Fruit fly (Drosophila melanogaster) whole organism, embryonic: Measurements from ENCODE around the gene RpL10Ab.

Source experiments
- Adf1 ChIP-seq: fragments of 200-800 bp; sonication (Bioruptor generic); IDR thresholded peaks from 2 replicates; pipeline ENCODE4 v1.3.6; 2022; ENCODE audit warnings: missing biosample characterization, missing genetic modification characterization
- Atf-2 ChIP-seq: fragments of 200-800 bp; sonication (Bioruptor generic); optimal IDR thresholded peaks from 2 replicates; lab custom pipeline; 2016; ENCODE audit warnings: missing biosample characterization, missing genetic modification characterization
- C15 ChIP-seq: fragments of 200-800 bp; sonication (Bioruptor generic); IDR thresholded peaks from 3 replicates; pipeline ENCODE4 v1.3.6; 2022; ENCODE audit warnings: missing biosample characterization, missing genetic modification characterization
- CG10431 ChIP-seq: fragments of 200-800 bp; sonication (Bioruptor generic); optimal IDR thresholded peaks from 3 replicates; lab custom pipeline; 2018; ENCODE audit warnings: missing biosample characterization, mild to moderate bottlenecking, missing genetic modification characterization
- CG11696 ChIP-seq: fragments of 200-800 bp; sonication (Bioruptor generic); IDR thresholded peaks from 2 replicates; pipeline ENCODE4 v1.3.6; 2022; ENCODE audit warnings: missing biosample characterization, missing genetic modification characterization
- CG15696 ChIP-seq: fragments of 200-800 bp; sonication (Bioruptor generic); optimal IDR thresholded peaks from 2 replicates; lab custom pipeline; 2019; ENCODE audit warnings: missing biosample characterization, mild to moderate bottlenecking, missing genetic modification characterization, moderate library complexity
- CG17328 ChIP-seq: fragments of 200-800 bp; sonication (Bioruptor generic); IDR thresholded peaks from 2 replicates; pipeline ENCODE4 v1.3.6; 2022; ENCODE audit warnings: missing biosample characterization, missing genetic modification characterization
- CG17359 ChIP-seq: fragments of 200-800 bp; sonication (Bioruptor generic); optimal IDR thresholded peaks from 3 replicates; lab custom pipeline; 2018; ENCODE audit warnings: missing biosample characterization, mild to moderate bottlenecking, missing genetic modification characterization, moderate library complexity
- CG2199 ChIP-seq: fragments of 200-800 bp; sonication (Bioruptor generic); IDR thresholded peaks from 3 replicates; pipeline ENCODE4 v1.3.6; 2022; ENCODE audit warnings: missing biosample characterization, missing genetic modification characterization
- CG30403 ChIP-seq: fragments of 200-800 bp; sonication (Bioruptor generic); optimal IDR thresholded peaks from 3 replicates; lab custom pipeline; 2016; ENCODE audit warnings: missing biosample characterization, missing genetic modification characterization
- CG34376 ChIP-seq: fragments of 200-800 bp; sonication (Bioruptor generic); optimal IDR thresholded peaks from 2 replicates; lab custom pipeline; 2018; ENCODE audit warnings: missing biosample characterization, mild to moderate bottlenecking, missing genetic modification characterization
- CG3995 ChIP-seq: fragments of 200-800 bp; sonication (Bioruptor generic); optimal IDR thresholded peaks from 3 replicates; lab custom pipeline; 2016; ENCODE audit warnings: missing biosample characterization, missing genetic modification characterization
- CG4360 ChIP-seq: fragments of 200-800 bp; sonication (Bioruptor generic); IDR thresholded peaks from 2 replicates; pipeline ENCODE4 v1.3.6; 2022; ENCODE audit warnings: missing biosample characterization, missing genetic modification characterization
- CG5953 ChIP-seq: fragments of 200-800 bp; sonication (Bioruptor generic); IDR thresholded peaks from 2 replicates; pipeline ENCODE4 v1.3.6; 2022; ENCODE audit warnings: missing biosample characterization, missing genetic modification characterization
- CG6854 ChIP-seq: fragments of 200-800 bp; sonication (Bioruptor generic); optimal IDR thresholded peaks from 3 replicates; lab custom pipeline; 2017; ENCODE audit warnings: missing biosample characterization, mild to moderate bottlenecking, missing genetic modification characterization
- CG7786 ChIP-seq: fragments of 200-800 bp; sonication (Bioruptor generic); optimal IDR thresholded peaks from 2 replicates; lab custom pipeline; 2016; ENCODE audit warnings: missing biosample characterization, missing genetic modification characterization
- CG7963 ChIP-seq: fragments of 200-800 bp; sonication (Bioruptor generic); IDR thresholded peaks from 3 replicates; pipeline ENCODE4 v1.3.6; 2022; ENCODE audit warnings: missing biosample characterization, missing genetic modification characterization; ENCODE audit not compliant: partially characterized antibody
- D19A ChIP-seq: fragments of 200-800 bp; optimal IDR thresholded peaks from 3 replicates; lab custom pipeline; 2019; ENCODE audit warnings: missing biosample characterization, mild to moderate bottlenecking, missing genetic modification characterization, moderate library complexity
- D19B ChIP-seq: fragments of 200-800 bp; sonication (Bioruptor generic); optimal IDR thresholded peaks from 2 replicates; lab custom pipeline; 2017; ENCODE audit warnings: missing biosample characterization, mild to moderate bottlenecking, missing genetic modification characterization
- Dbx ChIP-seq: fragments of 200-800 bp; sonication (Bioruptor generic); IDR thresholded peaks from 3 replicates; pipeline ENCODE4 v1.3.6; 2022; ENCODE audit warnings: missing biosample characterization, missing genetic modification characterization
- Fer1 ChIP-seq: fragments of 200-800 bp; sonication (Bioruptor generic); optimal IDR thresholded peaks from 2 replicates; lab custom pipeline; 2017; ENCODE audit warnings: missing biosample characterization, mild to moderate bottlenecking, missing genetic modification characterization
- Med ChIP-seq: fragments of 200-800 bp; sonication (Bioruptor generic); peaks from one replicate; lab custom pipeline; 2016; ENCODE audit warnings: missing biosample characterization, missing genetic modification characterization, mild to moderate bottlenecking, inconsistent platforms, moderate library complexity
- Meics ChIP-seq: fragments of 200-800 bp; sonication (Bioruptor generic); optimal IDR thresholded peaks from 2 replicates; lab custom pipeline; 2017; ENCODE audit warnings: missing biosample characterization, mild to moderate bottlenecking, missing genetic modification characterization
- Poxn ChIP-seq: fragments of 200-800 bp; sonication (Bioruptor generic); IDR thresholded peaks from 2 replicates; pipeline ENCODE4 v1.3.6; 2022; ENCODE audit warnings: missing biosample characterization, missing genetic modification characterization
- Ravus ChIP-seq: fragments of 200-800 bp; sonication (Bioruptor generic); IDR thresholded peaks from 2 replicates; pipeline ENCODE4 v1.3.6; 2022; ENCODE audit warnings: missing biosample characterization, missing genetic modification characterization
- Trl ChIP-seq, 3 experiments: fragments of >200 bp in 2 of 3; fragments of 200-800 bp in 1 of 3; sonication (Bioruptor generic) in 1 of 3; optimal IDR thresholded peaks; 2 replicates in 1 of 3; 3 replicates in 2 of 3; lab custom pipeline; 2016 to 2017; ENCODE audit warnings: missing biosample characterization in 1 of 3, missing genetic modification characterization in 1 of 3
- Vsx1 ChIP-seq: fragments of 200-800 bp; sonication (Bioruptor generic); optimal IDR thresholded peaks from 2 replicates; lab custom pipeline; 2017; ENCODE audit warnings: missing biosample characterization, mild to moderate bottlenecking, missing genetic modification characterization, missing genetic modification reagents
- cg ChIP-seq: fragments of 200-800 bp; sonication (Bioruptor generic); optimal IDR thresholded peaks from 3 replicates; lab custom pipeline; 2019; ENCODE audit warnings: missing biosample characterization, mild to moderate bottlenecking, missing genetic modification characterization, moderate library complexity
- chinmo ChIP-seq: fragments of 200-800 bp; sonication (Bioruptor generic); IDR thresholded peaks from 4 replicates; pipeline ENCODE4 v1.3.6; 2022; ENCODE audit warnings: missing biosample characterization, missing genetic modification characterization; ENCODE audit not compliant: partially characterized antibody
- da ChIP-seq: fragments of 200-800 bp; sonication (Bioruptor generic); optimal IDR thresholded peaks from 2 replicates; lab custom pipeline; 2016; ENCODE audit warnings: missing biosample characterization, missing genetic modification characterization
- fd64A ChIP-seq: fragments of 200-800 bp; sonication (Bioruptor generic); optimal IDR thresholded peaks from 3 replicates; lab custom pipeline; 2018; ENCODE audit warnings: missing biosample characterization, mild to moderate bottlenecking, missing genetic modification characterization
- fru ChIP-seq: fragments of >200 bp; optimal IDR thresholded peaks from 2 replicates; lab custom pipeline; 2017
- grn ChIP-seq: fragments of 200-800 bp; sonication (Bioruptor generic); optimal IDR thresholded peaks from 3 replicates; lab custom pipeline; 2017; ENCODE audit warnings: missing biosample characterization, missing genetic modification characterization
- gro ChIP-seq: fragments of 200-800 bp; sonication (Bioruptor generic); optimal IDR thresholded peaks from 2 replicates; lab custom pipeline; 2016; ENCODE audit warnings: missing biosample characterization, missing genetic modification characterization
- gsb-n ChIP-seq: fragments of 200-800 bp; sonication (Bioruptor generic); optimal IDR thresholded peaks from 3 replicates; lab custom pipeline; 2018; ENCODE audit warnings: missing biosample characterization, mild to moderate bottlenecking, missing genetic modification characterization
- h ChIP-seq: fragments of >200 bp; optimal IDR thresholded peaks from 2 replicates; lab custom pipeline; 2017
- hbn ChIP-seq: fragments of 200-800 bp; sonication (Bioruptor generic); IDR thresholded peaks from 2 replicates; pipeline ENCODE4 v1.3.6; 2022; ENCODE audit warnings: missing biosample characterization, missing genetic modification characterization; ENCODE audit not compliant: partially characterized antibody
- jumu ChIP-seq: fragments of 200-800 bp; sonication (Bioruptor generic); optimal IDR thresholded peaks from 3 replicates; lab custom pipeline; 2016; ENCODE audit warnings: missing biosample characterization, missing genetic modification characterization
- kah ChIP-seq: fragments of 200-800 bp; sonication (Bioruptor generic); optimal IDR thresholded peaks from 2 replicates; lab custom pipeline; 2018; ENCODE audit warnings: missing biosample characterization, mild to moderate bottlenecking, missing genetic modification characterization
- nerfin-1 ChIP-seq: fragments of 200-800 bp; sonication (Bioruptor generic); optimal IDR thresholded peaks from 3 replicates; lab custom pipeline; 2019; ENCODE audit warnings: missing biosample characterization, mild to moderate bottlenecking, missing genetic modification characterization, moderate library complexity
- nmo ChIP-seq: fragments of 200-800 bp; sonication (Bioruptor generic); optimal IDR thresholded peaks from 2 replicates; lab custom pipeline; 2018; ENCODE audit warnings: missing biosample characterization, mild to moderate bottlenecking, missing genetic modification characterization, moderate library complexity
- onecut ChIP-seq: fragments of 200-800 bp; sonication (Bioruptor generic); IDR thresholded peaks from 2 replicates; pipeline ENCODE4 v1.3.6; 2022; ENCODE audit warnings: missing biosample characterization, missing genetic modification characterization
- pb ChIP-seq: fragments of 200-800 bp; sonication (Bioruptor generic); optimal IDR thresholded peaks from 3 replicates; lab custom pipeline; 2016; ENCODE audit warnings: missing biosample characterization, missing genetic modification characterization
- pros ChIP-seq: fragments of 200-800 bp; sonication (Bioruptor generic); optimal IDR thresholded peaks from 3 replicates; lab custom pipeline; 2019; ENCODE audit warnings: missing biosample characterization, mild to moderate bottlenecking, missing genetic modification characterization, moderate library complexity
- sens ChIP-seq: fragments of 200-800 bp; sonication (Bioruptor generic); peaks from one replicate; lab custom pipeline; 2016; ENCODE audit warnings: missing biosample characterization, missing genetic modification characterization
- tll ChIP-seq, 2 experiments: fragments of 200-800 bp in 1 of 2; fragments of >200 bp in 1 of 2; sonication (Bioruptor generic) in 1 of 2; optimal IDR thresholded peaks; 2 replicates each; lab custom pipeline; 2017 to 2019; ENCODE audit warnings: missing biosample characterization in 2 of 2, missing genetic modification characterization in 2 of 2, mild to moderate bottlenecking in 1 of 2, moderate library complexity in 1 of 2
- twi ChIP-seq: fragments of 200-800 bp; optimal IDR thresholded peaks from 2 replicates; lab custom pipeline; 2019; ENCODE audit warnings: missing biosample characterization, mild to moderate bottlenecking, missing genetic modification characterization, moderate library complexity
- wdn ChIP-seq: fragments of 200-800 bp; sonication (Bioruptor generic); IDR thresholded peaks from 2 replicates; pipeline ENCODE4 v1.3.6; 2022; ENCODE audit warnings: missing biosample characterization, missing genetic modification characterization

Gene RpL10Ab

DNA sequence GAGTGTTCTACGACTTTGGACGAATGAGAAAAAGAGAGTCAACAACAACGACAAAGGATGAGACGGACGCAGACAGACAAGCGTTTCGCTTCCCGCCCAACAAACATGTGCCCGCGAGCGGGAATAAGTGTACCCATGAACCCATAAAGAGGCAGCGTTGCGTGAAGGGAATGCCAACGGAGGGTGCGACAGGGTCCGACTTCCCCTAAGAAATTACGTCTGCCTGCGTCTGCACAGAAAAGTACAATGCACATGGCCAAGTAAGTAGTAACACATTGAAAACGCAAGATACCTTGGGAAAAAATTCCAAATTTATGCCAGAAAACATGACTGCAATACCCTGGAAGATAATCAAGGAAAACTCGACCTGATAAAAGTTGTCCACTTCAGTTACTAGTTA, 8.5 kb downstream of the RpL10Ab start:
- no peak for TF ChIP-seq CG3995 (GFP tag; lab: Kevin White, UChicago)
- TF ChIP-seq CG7786 (GFP tag; lab: Kevin White, UChicago) = no peak
- peak; percentile 85 for TF ChIP-seq twi (tag; lab: Kevin White, UChicago)
- no peak for TF ChIP-seq D19B (GFP tag; lab: Kevin White, UChicago)
- peak in 1 of 2 experiments; percentile 71 for TF ChIP-seq tll (GFP tag; optimal IDR thresholded peaks at IDR 0.05; lab: Kevin White, UChicago)
- peak; percentile 57 for TF ChIP-seq CG4360 (GFP tag; lab: Robert Waterston, UW)
- peak; percentile 69; the same call in 2 of the 3 replicates for TF ChIP-seq CG2199 (GFP tag; lab: Robert Waterston, UW)
- no peak for TF ChIP-seq da (GFP tag; lab: Kevin White, UChicago)
- TF ChIP-seq Med (GFP tag; lab: Kevin White, UChicago) = peak; percentile 6
- TF ChIP-seq nerfin-1 (tag; lab: Kevin White, UChicago) = peak; percentile 15
- peak; percentile 58 for TF ChIP-seq pros
- TF ChIP-seq CG17328 (GFP tag; lab: Robert Waterston, UW) = no peak

DNA sequence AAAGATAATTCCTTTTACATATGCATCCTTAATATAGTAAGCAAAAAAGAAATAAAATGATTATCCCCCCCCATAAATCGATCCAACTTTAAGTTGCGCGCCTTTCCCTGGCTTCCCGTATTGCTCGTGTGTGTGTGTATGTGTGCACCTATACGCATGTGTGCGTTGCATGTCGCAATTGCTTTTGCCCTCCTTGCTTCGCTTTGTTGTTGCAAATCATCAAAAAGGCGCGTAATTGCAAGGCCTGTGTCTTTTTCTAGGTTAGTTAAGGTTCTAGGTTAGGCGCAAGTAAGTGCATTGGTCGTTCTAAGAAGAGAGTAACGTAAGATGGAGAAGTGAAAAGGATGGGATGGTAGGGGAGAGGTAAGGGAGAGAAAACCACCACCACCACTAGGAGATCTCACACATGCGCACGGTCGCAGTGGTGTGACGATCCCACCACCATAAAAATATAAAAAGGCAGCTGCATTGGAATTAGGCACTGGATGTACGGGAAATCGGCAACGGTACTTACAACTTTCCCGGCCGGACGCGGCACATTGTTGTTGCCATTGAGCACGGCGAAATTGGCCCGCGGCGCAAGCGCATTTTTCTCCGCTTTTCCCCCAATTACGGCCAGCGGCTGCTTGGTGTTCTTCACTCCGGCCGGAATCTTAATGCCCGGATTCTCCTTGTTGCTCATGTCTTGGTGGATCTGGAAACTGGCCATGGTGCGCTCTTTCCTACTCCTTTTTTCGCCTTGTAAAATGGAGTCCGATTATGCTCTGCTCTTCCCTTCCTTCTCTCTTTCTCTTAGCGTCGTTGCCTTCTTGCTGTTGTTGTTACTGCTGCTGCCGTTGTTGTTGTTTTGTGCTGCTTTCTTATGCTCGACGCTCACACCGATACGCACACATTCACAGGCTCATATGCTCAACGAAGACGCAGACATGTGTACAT, 10.0 kb downstream of the RpL10Ab start:
- TF ChIP-seq nerfin-1 (tag; lab: Kevin White, UChicago) = peak; percentile 87
- TF ChIP-seq Fer1 = no peak
- no peak for TF ChIP-seq CG7963 (GFP tag; lab: Robert Waterston, UW)
- no peak for TF ChIP-seq h
- TF ChIP-seq Vsx1 (GFP tag; lab: Kevin White, UChicago) = no peak
- TF ChIP-seq Ravus (GFP tag; lab: Robert Waterston, UW) = no peak
- TF ChIP-seq grn (GFP tag; lab: Kevin White, UChicago) = no peak
- no peak for TF ChIP-seq hbn (GFP tag; lab: Robert Waterston, UW)
- peak; percentile 34; the same call in 1 of the 2 replicates for TF ChIP-seq Adf1 (GFP tag; lab: Robert Waterston, UW)
- TF ChIP-seq cg (GFP tag; lab: Kevin White, UChicago) = peak; percentile 79
- TF ChIP-seq CG6854 (GFP tag; lab: Kevin White, UChicago) = no peak
- TF ChIP-seq CG10431 = no peak
- TF ChIP-seq gro = no peak
- no peak for TF ChIP-seq C15 (GFP tag; lab: Robert Waterston, UW)
- TF ChIP-seq chinmo (GFP tag; lab: Robert Waterston, UW) = no peak
- TF ChIP-seq CG17359 (tag; lab: Kevin White, UChicago) = no peak
- no peak for TF ChIP-seq Poxn (GFP tag; lab: Robert Waterston, UW)
- no peak for TF ChIP-seq wdn (GFP tag; lab: Robert Waterston, UW)
- no peak for TF ChIP-seq CG30403 (GFP tag; lab: Kevin White, UChicago)
- no peak for TF ChIP-seq fd64A (GFP tag; lab: Kevin White, UChicago)
- no peak for TF ChIP-seq nmo (GFP tag; lab: Kevin White, UChicago)
- TF ChIP-seq Atf-2 (GFP tag; lab: Kevin White, UChicago) = no peak
- TF ChIP-seq CG5953 (GFP tag; lab: Robert Waterston, UW) = no peak
- TF ChIP-seq CG11696 (GFP tag; lab: Robert Waterston, UW) = no peak
- no peak for TF ChIP-seq kah (GFP tag; lab: Kevin White, UChicago)
- no peak for TF ChIP-seq onecut (GFP tag; lab: Robert Waterston, UW)
- no peak for TF ChIP-seq Dbx (GFP tag; lab: Robert Waterston, UW)
- TF ChIP-seq D19A = no peak
- peak; percentile 51 to 59 for TF ChIP-seq Trl (optimal IDR thresholded peaks at IDR 0.05; lab: Kevin White, UChicago)
- TF ChIP-seq Trl (GFP tag; optimal IDR thresholded peaks at IDR 0.05; lab: Kevin White, UChicago) = no peak
- TF ChIP-seq jumu = no peak
- TF ChIP-seq fru (lab: Kevin White, UChicago) = no peak
- TF ChIP-seq sens = peak; percentile 19
- no peak for TF ChIP-seq Meics
- no peak for TF ChIP-seq CG15696 (tag; lab: Kevin White, UChicago)
- no peak for TF ChIP-seq CG34376
- TF ChIP-seq gsb-n = no peak
- TF ChIP-seq pb (GFP tag; lab: Kevin White, UChicago) = no peak
